Fruit fly (Drosophila melanogaster) whole organism, embryonic: ENCODE measurements around the gene mxc.

ENCODE experiments used
- Blimp-1 ChIP-seq: fragments of 200-800 bp; sonication (Bioruptor generic); optimal IDR thresholded peaks from 3 replicates; lab custom pipeline; 2018; ENCODE audit warnings: missing biosample characterization, missing genetic modification characterization, mild to moderate bottlenecking, moderate library complexity, missing genetic modification reagents
- Bteb2 ChIP-seq: fragments of 200-800 bp; sonication (Bioruptor generic); optimal IDR thresholded peaks from 2 replicates; lab custom pipeline; 2016; ENCODE audit warnings: missing biosample characterization, missing genetic modification characterization
- C15 ChIP-seq: fragments of 200-800 bp; sonication (Bioruptor generic); IDR thresholded peaks from 3 replicates; pipeline ENCODE4 v1.3.6; 2022; ENCODE audit warnings: missing biosample characterization, missing genetic modification characterization
- CG10979 ChIP-seq: fragments of 200-800 bp; sonication (Bioruptor generic); optimal IDR thresholded peaks from 2 replicates; lab custom pipeline; 2018; ENCODE audit warnings: missing biosample characterization, mild to moderate bottlenecking, missing genetic modification characterization, moderate library complexity
- CG11456 ChIP-seq: fragments of 200-800 bp; sonication (Bioruptor generic); IDR thresholded peaks from 3 replicates; pipeline ENCODE4 v1.3.6; 2022; ENCODE audit warnings: missing biosample characterization, missing genetic modification characterization
- CG11723 ChIP-seq: fragments of 200-800 bp; sonication (Bioruptor generic); optimal IDR thresholded peaks from 2 replicates; lab custom pipeline; 2017; ENCODE audit warnings: missing biosample characterization, mild to moderate bottlenecking, missing genetic modification characterization
- CG12769 ChIP-seq: fragments of 200-800 bp; sonication (Bioruptor generic); optimal IDR thresholded peaks from 2 replicates; lab custom pipeline; 2019; ENCODE audit warnings: missing biosample characterization, mild to moderate bottlenecking, missing genetic modification characterization, moderate library complexity
- CG14965 ChIP-seq: fragments of 200-800 bp; sonication (Bioruptor generic); optimal IDR thresholded peaks from 2 replicates; lab custom pipeline; 2016; ENCODE audit warnings: missing biosample characterization, missing genetic modification characterization, borderline replicate concordance
- CG1603 ChIP-seq: fragments of 200-800 bp; sonication (Bioruptor generic); optimal IDR thresholded peaks from 2 replicates; lab custom pipeline; 2019; ENCODE audit warnings: missing biosample characterization, mild to moderate bottlenecking, missing genetic modification characterization, moderate library complexity
- CG2129 ChIP-seq: fragments of 200-800 bp; sonication (Bioruptor generic); IDR thresholded peaks from 2 replicates; pipeline ENCODE4 v1.3.6; 2022; ENCODE audit warnings: missing biosample characterization, missing genetic modification characterization; ENCODE audit not compliant: partially characterized antibody
- CG31388 ChIP-seq: fragments of 200-800 bp; sonication (Bioruptor generic); optimal IDR thresholded peaks from 2 replicates; lab custom pipeline; 2016; ENCODE audit warnings: missing biosample characterization, missing genetic modification characterization
- CG33213 ChIP-seq: fragments of 200-800 bp; sonication (Bioruptor generic); optimal IDR thresholded peaks from 3 replicates; lab custom pipeline; 2016; ENCODE audit warnings: missing biosample characterization, missing genetic modification characterization
- CG3995 ChIP-seq: fragments of 200-800 bp; sonication (Bioruptor generic); optimal IDR thresholded peaks from 3 replicates; lab custom pipeline; 2016; ENCODE audit warnings: missing biosample characterization, missing genetic modification characterization
- CG4360 ChIP-seq: fragments of 200-800 bp; sonication (Bioruptor generic); IDR thresholded peaks from 2 replicates; pipeline ENCODE4 v1.3.6; 2022; ENCODE audit warnings: missing biosample characterization, missing genetic modification characterization
- CG4820 ChIP-seq: fragments of 200-800 bp; sonication (Bioruptor generic); optimal IDR thresholded peaks from 3 replicates; lab custom pipeline; 2016; ENCODE audit warnings: missing biosample characterization, missing genetic modification characterization
- CG7786 ChIP-seq: fragments of 200-800 bp; sonication (Bioruptor generic); optimal IDR thresholded peaks from 2 replicates; lab custom pipeline; 2016; ENCODE audit warnings: missing biosample characterization, missing genetic modification characterization
- CG7987 ChIP-seq: fragments of 200-800 bp; sonication (Bioruptor generic); optimal IDR thresholded peaks from 2 replicates; lab custom pipeline; 2018; ENCODE audit warnings: missing biosample characterization, mild to moderate bottlenecking, missing genetic modification characterization, moderate library complexity
- CG8281 ChIP-seq: fragments of 200-800 bp; sonication (Bioruptor generic); optimal IDR thresholded peaks from 2 replicates; lab custom pipeline; 2018; ENCODE audit warnings: missing biosample characterization, mild to moderate bottlenecking, missing genetic modification characterization, moderate library complexity
- CG9876 ChIP-seq: fragments of 200-800 bp; sonication (Bioruptor generic); optimal IDR thresholded peaks from 2 replicates; lab custom pipeline; 2016; ENCODE audit warnings: missing biosample characterization, missing genetic modification characterization
- CTCF ChIP-seq: fragments of 200-800 bp; sonication (Bioruptor generic); optimal IDR thresholded peaks from 2 replicates; lab custom pipeline; 2017; ENCODE audit warnings: missing biosample characterization, mild to moderate bottlenecking, missing genetic modification characterization, moderate library complexity
- Camta ChIP-seq: fragments of 200-800 bp; sonication (Bioruptor generic); optimal IDR thresholded peaks from 2 replicates; lab custom pipeline; 2016; ENCODE audit warnings: missing biosample characterization, missing genetic modification characterization
- CrebB ChIP-seq: fragments of 200-800 bp; sonication (Bioruptor generic); optimal IDR thresholded peaks from 3 replicates; lab custom pipeline; 2018; ENCODE audit warnings: missing biosample characterization, mild to moderate bottlenecking, missing genetic modification characterization
- Fer3 ChIP-seq: fragments of 200-800 bp; sonication (Bioruptor generic); optimal IDR thresholded peaks from 2 replicates; lab custom pipeline; 2018; ENCODE audit warnings: missing biosample characterization, mild to moderate bottlenecking, missing genetic modification characterization, moderate library complexity
- H15 ChIP-seq: fragments of 200-800 bp; sonication (Bioruptor generic); IDR thresholded peaks from 3 replicates; pipeline ENCODE4 v1.3.6; 2022; ENCODE audit warnings: missing biosample characterization, missing genetic modification characterization
- Hr78 ChIP-seq, 2 experiments: fragments of 200-800 bp in 1 of 2; fragments of >200 bp in 1 of 2; sonication (Bioruptor generic) in 1 of 2; optimal IDR thresholded peaks; 2 replicates each; lab custom pipeline; 2017 to 2019; ENCODE audit warnings: missing biosample characterization in 2 of 2, missing genetic modification characterization in 2 of 2, mild to moderate bottlenecking in 1 of 2, moderate library complexity in 1 of 2
- Kr ChIP-seq: fragments of 200-800 bp; sonication (Bioruptor generic); optimal IDR thresholded peaks from 2 replicates; lab custom pipeline; 2017; ENCODE audit warnings: missing biosample characterization, mild to moderate bottlenecking, missing genetic modification characterization
- NC2β ChIP-seq: fragments of 200-800 bp; sonication (Bioruptor generic); optimal IDR thresholded peaks from 2 replicates; lab custom pipeline; 2016; ENCODE audit warnings: missing biosample characterization, missing genetic modification characterization
- Ravus ChIP-seq: fragments of 200-800 bp; sonication (Bioruptor generic); IDR thresholded peaks from 2 replicates; pipeline ENCODE4 v1.3.6; 2022; ENCODE audit warnings: missing biosample characterization, missing genetic modification characterization
- Scr ChIP-seq: fragments of 200-800 bp; sonication (Bioruptor generic); IDR thresholded peaks from 2 replicates; pipeline ENCODE4 v1.3.6; 2022; ENCODE audit warnings: missing biosample characterization, missing genetic modification characterization; ENCODE audit not compliant: partially characterized antibody
- Sox100B ChIP-seq: fragments of 200-800 bp; sonication (Bioruptor generic); optimal IDR thresholded peaks from 3 replicates; lab custom pipeline; 2018; ENCODE audit warnings: missing biosample characterization, mild to moderate bottlenecking, missing genetic modification characterization
- Tbp ChIP-seq: fragments of >200 bp; optimal IDR thresholded peaks from 2 replicates; lab custom pipeline; 2018; ENCODE audit warnings: missing biosample characterization, missing genetic modification characterization
- Xbp1 ChIP-seq: fragments of 200-800 bp; sonication (Bioruptor generic); optimal IDR thresholded peaks from 3 replicates; lab custom pipeline; 2016; ENCODE audit warnings: missing biosample characterization, mild to moderate bottlenecking, missing genetic modification characterization
- amos ChIP-seq: fragments of 200-800 bp; sonication (Bioruptor generic); IDR thresholded peaks from 2 replicates; pipeline ENCODE4 v1.3.6; 2022; ENCODE audit warnings: missing biosample characterization, missing genetic modification characterization; ENCODE audit not compliant: partially characterized antibody
- ash1 ChIP-seq: fragments of 200-800 bp; sonication (Bioruptor generic); optimal IDR thresholded peaks from 2 replicates; lab custom pipeline; 2018; ENCODE audit warnings: missing biosample characterization, mild to moderate bottlenecking, missing genetic modification characterization
- bbx ChIP-seq: fragments of 200-800 bp; sonication (Bioruptor generic); IDR thresholded peaks from 2 replicates; pipeline ENCODE4 v1.3.6; 2022; ENCODE audit warnings: missing biosample characterization, missing genetic modification characterization; ENCODE audit not compliant: partially characterized antibody
- dpn ChIP-seq, 2 experiments: fragments of 200-800 bp; sonication (Bioruptor generic); optimal IDR thresholded peaks; 3 replicates each; lab custom pipeline; 2016; ENCODE audit warnings: missing biosample characterization in 2 of 2, missing genetic modification characterization in 2 of 2
- ewg ChIP-seq: fragments of 200-800 bp; sonication (Bioruptor generic); optimal IDR thresholded peaks from 3 replicates; lab custom pipeline; 2017; ENCODE audit warnings: mild to moderate bottlenecking, missing biosample characterization, missing genetic modification reagents, missing genetic modification characterization
- gce ChIP-seq: fragments of 200-800 bp; sonication (Bioruptor generic); IDR thresholded peaks from 3 replicates; pipeline ENCODE4 v1.3.6; 2022; ENCODE audit warnings: missing biosample characterization, missing genetic modification characterization
- her ChIP-seq: fragments of 200-800 bp; sonication (Bioruptor generic); optimal IDR thresholded peaks from 2 replicates; lab custom pipeline; 2016; ENCODE audit warnings: missing biosample characterization, missing genetic modification characterization
- hth ChIP-seq: fragments of >200 bp; optimal IDR thresholded peaks from 2 replicates; lab custom pipeline; 2017; ENCODE audit warnings: inconsistent platforms
- luna ChIP-seq: fragments of 200-800 bp; sonication (Bioruptor generic); optimal IDR thresholded peaks from 2 replicates; lab custom pipeline; 2016; ENCODE audit warnings: missing biosample characterization, missing genetic modification characterization
- nmo ChIP-seq: fragments of 200-800 bp; sonication (Bioruptor generic); optimal IDR thresholded peaks from 2 replicates; lab custom pipeline; 2018; ENCODE audit warnings: missing biosample characterization, mild to moderate bottlenecking, missing genetic modification characterization, moderate library complexity
- nom ChIP-seq: fragments of 200-800 bp; sonication (Bioruptor generic); optimal IDR thresholded peaks from 2 replicates; lab custom pipeline; 2017; ENCODE audit warnings: missing biosample characterization, missing genetic modification characterization, mild to moderate bottlenecking, moderate library complexity, missing genetic modification reagents
- org-1 ChIP-seq: fragments of 200-800 bp; sonication (Bioruptor generic); optimal IDR thresholded peaks from 2 replicates; lab custom pipeline; 2017; ENCODE audit warnings: missing biosample characterization, missing genetic modification characterization
- repo ChIP-seq: fragments of 200-800 bp; sonication (Bioruptor generic); optimal IDR thresholded peaks from 2 replicates; lab custom pipeline; 2016; ENCODE audit warnings: missing biosample characterization, missing genetic modification characterization
- schlank ChIP-seq: fragments of 200-800 bp; sonication (Bioruptor generic); optimal IDR thresholded peaks from 2 replicates; lab custom pipeline; 2018; ENCODE audit warnings: missing biosample characterization, mild to moderate bottlenecking, missing genetic modification characterization
- toy ChIP-seq: fragments of 200-800 bp; sonication (Bioruptor generic); IDR thresholded peaks from 2 replicates; pipeline ENCODE4 v1.3.6; 2022; ENCODE audit warnings: missing biosample characterization, missing genetic modification characterization
- trem ChIP-seq: fragments of 200-800 bp; optimal IDR thresholded peaks from 3 replicates; lab custom pipeline; 2019; ENCODE audit warnings: missing biosample characterization, mild to moderate bottlenecking, missing genetic modification characterization, moderate library complexity
- wor ChIP-seq: fragments of 200-800 bp; sonication (Bioruptor generic); IDR thresholded peaks from 2 replicates; pipeline ENCODE4 v1.3.6; 2022; ENCODE audit warnings: missing biosample characterization, missing genetic modification characterization

Gene mxc

dm6 chrX:9243417-9243884 lies at the start of gene mxc, which contains the start of gene Larp7 (continued):
- TF ChIP-seq gce (GFP tag; lab: Robert Waterston, UW) (no peak), CG7987 (GFP tag; lab: Kevin White, UChicago) (no peak), Scr (GFP tag; lab: Robert Waterston, UW) (peak; percentile 93), CG7786 (GFP tag; lab: Kevin White, UChicago) (peak; percentile 79), luna (no peak), CG1603 (tag; lab: Kevin White, UChicago) (no peak), bbx (GFP tag; lab: Robert Waterston, UW) (peak; percentile 62), ewg (no peak), CrebB (tag; lab: Kevin White, UChicago) (no peak), trem (tag; lab: Kevin White, UChicago) (peak; percentile 68), Kr (GFP tag; lab: Kevin White, UChicago) (no peak), schlank (no peak), Bteb2 (peak; percentile 53), amos (peak; percentile 71), CG4820 (GFP tag; lab: Kevin White, UChicago) (peak; percentile 41), C15 (no peak), nmo (peak; percentile 73), H15 (no peak), toy (GFP tag; lab: Robert Waterston, UW) (no peak), Blimp-1 (GFP tag; lab: Kevin White, UChicago) (no peak), Tbp (GFP tag; lab: Kevin White, UChicago) (no peak), CG9876 (GFP tag; lab: Kevin White, UChicago) (peak; percentile 39), ash1 (GFP tag; lab: Kevin White, UChicago) (no peak), CG33213 (peak; percentile 48), Sox100B (GFP tag; lab: Kevin White, UChicago) (no peak), wor (GFP tag; lab: Robert Waterston, UW) (peak; percentile 39; the same call in 1 of the 2 replicates), nom (GFP tag; lab: Kevin White, UChicago) (no peak), Xbp1 (GFP tag; lab: Kevin White, UChicago) (peak; percentile 69), dpn (GFP tag; optimal IDR thresholded peaks at IDR 0.05; lab: Kevin White, UChicago) (peak; percentile 66 to 73)

dm6 chrX:9291270-9291669 lies 48.0 kb upstream of the mxc start:
- TF ChIP-seq CG2129, result no peak
- no peak for TF ChIP-seq Ravus (GFP tag; lab: Robert Waterston, UW)
- TF ChIP-seq CG8281, result peak; percentile 98
- no peak for TF ChIP-seq Fer3
- no peak for TF ChIP-seq CG11723 (GFP tag; lab: Kevin White, UChicago)
- TF ChIP-seq her (GFP tag; lab: Kevin White, UChicago), result no peak
- TF ChIP-seq CG7786 (GFP tag; lab: Kevin White, UChicago), result no peak

dm6 chrX:9286386-9286785 lies 43.1 kb upstream of the mxc start:
- no peak for TF ChIP-seq CG3995 (GFP tag; lab: Kevin White, UChicago)
- peak; percentile 87 for TF ChIP-seq CTCF (GFP tag; lab: Kevin White, UChicago)
- TF ChIP-seq CG8281, result no peak
- TF ChIP-seq CG11456 (GFP tag; lab: Robert Waterston, UW), result no peak
- TF ChIP-seq CG31388 (GFP tag; lab: Kevin White, UChicago), result no peak
- TF ChIP-seq CG4360 (GFP tag; lab: Robert Waterston, UW), result peak; percentile 44; the same call in 1 of the 2 replicates
- no peak for TF ChIP-seq NC2β (GFP tag; lab: Kevin White, UChicago)
- TF ChIP-seq org-1 (GFP tag; lab: Kevin White, UChicago), result no peak
- TF ChIP-seq hth (lab: Kevin White, UChicago), result no peak
- TF ChIP-seq nom (GFP tag; lab: Kevin White, UChicago), result no peak
- TF ChIP-seq C15, result no peak
- TF ChIP-seq Xbp1 (GFP tag; lab: Kevin White, UChicago), result no peak
- TF ChIP-seq repo (GFP tag; lab: Kevin White, UChicago), result no peak
- no peak for TF ChIP-seq Hr78 (GFP tag; optimal IDR thresholded peaks at IDR 0.05; lab: Kevin White, UChicago)
- no peak for TF ChIP-seq CG12769 (tag; lab: Kevin White, UChicago)
- TF ChIP-seq Camta (GFP tag; lab: Kevin White, UChicago), result no peak
- TF ChIP-seq CG14965 (GFP tag; lab: Kevin White, UChicago), result peak; percentile 31
- TF ChIP-seq CG10979 (tag; lab: Kevin White, UChicago), result peak; percentile 59
